Fruit fly (Drosophila melanogaster): ENCODE results near the gene CG8891.

CG8891 gene

dm6 chr2L:4981278-4981966 is 2.2 kb upstream of the CG8891 start, which contains the start of the genes CG8892 and CG34126:
TSS of gene CG8892 (minus strand) at chr2L:4981592.
TSS of gene CG34126 (plus strand) at chr2L:4981614.
- peak; percentile 98 for TF ChIP-seq CG3032 (tag; optimal IDR thresholded peaks at IDR 0.05)
- peak; percentile 97 for TF ChIP-seq Ets21C (GFP tag; optimal IDR thresholded peaks at IDR 0.05)
- TF ChIP-seq Eip75B (GFP tag; optimal IDR thresholded peaks at IDR 0.05) = peak; percentile 96
- TF ChIP-seq CG8319 (GFP tag; optimal IDR thresholded peaks at IDR 0.05) = peak; percentile 96
- peak; percentile 91 to 96 for TF ChIP-seq salr (GFP tag; optimal IDR thresholded peaks at IDR 0.05)
- peak; percentile 89 for TF ChIP-seq eg (GFP tag; IDR thresholded peaks at IDR 0.05)
- peak; percentile 80 for TF ChIP-seq CG9139 (GFP tag; optimal IDR thresholded peaks at IDR 0.05)
- peak; percentile 98 for TF ChIP-seq Hr39 (GFP tag; optimal IDR thresholded peaks at IDR 0.05)
- peak; percentile 99 for TF ChIP-seq OdsH (GFP tag; optimal IDR thresholded peaks at IDR 0.05)
- TF ChIP-seq CG16779 (tag; optimal IDR thresholded peaks at IDR 0.05) = peak; percentile 82
- TF ChIP-seq CG11762 (GFP tag; optimal IDR thresholded peaks at IDR 0.05; ENCODE audit: insufficient read depth) = peak; percentile 95
- peak; percentile 97 for TF ChIP-seq topi (GFP tag; optimal IDR thresholded peaks at IDR 0.05)
- peak; percentile 91 for TF ChIP-seq spab (GFP tag; optimal IDR thresholded peaks at IDR 0.05)
- peak; percentile 98 for TF ChIP-seq pdm3 (GFP tag; optimal IDR thresholded peaks at IDR 0.05)
- no peak for TF ChIP-seq Hr38 (GFP tag; optimal IDR thresholded peaks at IDR 0.05)
- TF ChIP-seq CG4318 (GFP tag; optimal IDR thresholded peaks at IDR 0.05) = peak; percentile 96
- TF ChIP-seq Ets96B (tag; optimal IDR thresholded peaks at IDR 0.05) = peak; percentile 92
- TF ChIP-seq Eip78C (GFP tag) = peak; percentile 98
- TF ChIP-seq Hr4 (GFP tag; optimal IDR thresholded peaks at IDR 0.05) = peak; percentile 96
- TF ChIP-seq CG7368 (GFP tag; optimal IDR thresholded peaks at IDR 0.05) = peak; percentile 92
- TF ChIP-seq Eip93F (GFP tag; optimal IDR thresholded peaks at IDR 0.05) = peak; percentile 87
- TF ChIP-seq CG6792 (GFP tag; optimal IDR thresholded peaks at IDR 0.05) = peak; percentile 95
- peak; percentile 98 for TF ChIP-seq lz (GFP tag; optimal IDR thresholded peaks at IDR 0.05)
- TF ChIP-seq CG31627 (GFP tag; optimal IDR thresholded peaks at IDR 0.05) = peak; percentile 99
- TF ChIP-seq dsx (GFP tag; optimal IDR thresholded peaks at IDR 0.05; ENCODE audit: poor library complexity, severe bottlenecking) = peak; percentile 89
- TF ChIP-seq fd59A (GFP tag; optimal IDR thresholded peaks at IDR 0.05) = peak; percentile 96
- peak; percentile 98 for TF ChIP-seq acj6 (GFP tag; optimal IDR thresholded peaks at IDR 0.05)
- TF ChIP-seq CG15336 (GFP tag; IDR thresholded peaks at IDR 0.05) = peak; percentile 84
- TF ChIP-seq CG8119 (GFP tag; IDR thresholded peaks at IDR 0.05) = peak; percentile 88
- TF ChIP-seq CG6163 (GFP tag; IDR thresholded peaks at IDR 0.05) = peak; percentile 93
- TF ChIP-seq CG8632 (GFP tag; optimal IDR thresholded peaks at IDR 0.05) = peak; percentile 95
- peak; percentile 97 for TF ChIP-seq svp (GFP tag)
- peak; percentile 98 for TF ChIP-seq CG11902 (GFP tag; optimal IDR thresholded peaks at IDR 0.05)
- TF ChIP-seq Sox14 (GFP tag; optimal IDR thresholded peaks at IDR 0.05) = peak; percentile 97
- TF ChIP-seq Gug (GFP tag; IDR thresholded peaks at IDR 0.05) = peak; percentile 94
- peak; percentile 95 for TF ChIP-seq Met (GFP tag; optimal IDR thresholded peaks at IDR 0.05)
- peak; percentile 90 for TF ChIP-seq fd85E (GFP tag; optimal IDR thresholded peaks at IDR 0.05)
- peak; percentile 90 for TF ChIP-seq Lpt (GFP tag; optimal IDR thresholded peaks at IDR 0.05)
- peak; percentile 85 to 95 for TF ChIP-seq ss (GFP tag; optimal IDR thresholded peaks at IDR 0.05)
- TF ChIP-seq CG6854 (GFP tag; optimal IDR thresholded peaks at IDR 0.05) = peak; percentile 88
- TF ChIP-seq Sox102F (GFP tag; optimal IDR thresholded peaks at IDR 0.05) = peak; percentile 96
- TF ChIP-seq CG1621 (tag; optimal IDR thresholded peaks at IDR 0.05) = peak; percentile 87
- peak; percentile 98 for TF ChIP-seq Sox15 (GFP tag; optimal IDR thresholded peaks at IDR 0.05)
- peak; percentile 99 for TF ChIP-seq CG10631 (GFP tag; optimal IDR thresholded peaks at IDR 0.05)
- peak; percentile 81 for TF ChIP-seq CG6276 (GFP tag; optimal IDR thresholded peaks at IDR 0.05)
- peak; percentile 97 for TF ChIP-seq CG32006 (GFP tag; optimal IDR thresholded peaks at IDR 0.05)
- TF ChIP-seq esn (GFP tag; optimal IDR thresholded peaks at IDR 0.05) = peak; percentile 98
- TF ChIP-seq CG10669 (GFP tag; optimal IDR thresholded peaks at IDR 0.05) = peak; percentile 95
- TF ChIP-seq CG34406 (GFP tag; optimal IDR thresholded peaks at IDR 0.05) = peak; percentile 94
- peak; percentile 98 for TF ChIP-seq cyc (GFP tag; optimal IDR thresholded peaks at IDR 0.05)
- peak; percentile 96 for TF ChIP-seq achi (GFP tag; optimal IDR thresholded peaks at IDR 0.05)
